Worm (Caenorhabditis elegans) whole organism, L4 larva: ENCODE data around the gene C44C10.3.

Experiments used
- F37D6.2 ChIP-seq: sonication (generic microtip); optimal IDR thresholded peaks from 2 replicates; lab custom pipeline; 2016; ENCODE audit warnings: mild to moderate bottlenecking, missing genetic modification characterization, missing compliant biosample characterization
- aha-1 ChIP-seq: fragments of 150-350 bp; peaks from one replicate; lab custom pipeline; 2014; ENCODE audit warnings: missing biosample characterization, missing genetic modification characterization
- ama-1 ChIP-seq: fragments of 150-350 bp; optimal IDR thresholded peaks from 2 replicates; lab custom pipeline; 2014; ENCODE audit warnings: inconsistent platforms, mixed read lengths
- ceh-32 ChIP-seq: sonication (generic microtip); optimal IDR thresholded peaks from 2 replicates; lab custom pipeline; 2016; ENCODE audit warnings: mild to moderate bottlenecking, missing genetic modification characterization, missing compliant biosample characterization; ENCODE audit not compliant: poor library complexity
- ceh-44 ChIP-seq: fragments of 200-800 bp; sonication (Bioruptor generic); IDR thresholded peaks from 2 replicates; pipeline ENCODE4 v1.3.6; 2022; ENCODE audit warnings: missing genetic modification reagents, missing genetic modification characterization, missing compliant biosample characterization
- ceh-62 ChIP-seq: sonication (generic microtip); optimal IDR thresholded peaks from 2 replicates; lab custom pipeline; 2017; ENCODE audit warnings: missing biosample characterization, missing genetic modification characterization
- daf-12 ChIP-seq: fragments of 150-350 bp; optimal IDR thresholded peaks from 2 replicates; lab custom pipeline; 2014; ENCODE audit warnings: missing biosample characterization, missing genetic modification reagents, missing genetic modification characterization
- daf-19 ChIP-seq: fragments of 200-800 bp; sonication (Bioruptor generic); conservative IDR thresholded peaks from 2 replicates; pipeline ENCODE4 v1.3.6; 2022; ENCODE audit warnings: missing genetic modification characterization, missing compliant biosample characterization
- dmd-6 ChIP-seq: fragments of 200-800 bp; sonication (Bioruptor generic); IDR thresholded peaks from 2 replicates; pipeline ENCODE4 v1.3.6; 2022; ENCODE audit warnings: missing genetic modification reagents, missing genetic modification characterization, missing compliant biosample characterization
- dmd-8 ChIP-seq: fragments of 200-800 bp; sonication (Bioruptor generic); IDR thresholded peaks from 2 replicates; pipeline ENCODE4 v1.3.6; 2022; ENCODE audit warnings: missing genetic modification characterization, missing compliant biosample characterization
- dmd-9 ChIP-seq: fragments of 200-800 bp; sonication (Bioruptor generic); IDR thresholded peaks from 2 replicates; pipeline ENCODE4 v1.3.6; 2022; ENCODE audit warnings: missing genetic modification reagents, missing genetic modification characterization, missing compliant biosample characterization
- dve-1 ChIP-seq: sonication (generic microtip); optimal IDR thresholded peaks from 2 replicates; lab custom pipeline; 2017; ENCODE audit warnings: antibody characterized with exemption, mild to moderate bottlenecking, missing genetic modification characterization, missing compliant biosample characterization; ENCODE audit not compliant: insufficient read depth
- egl-27 ChIP-seq: sonication (generic microtip); optimal IDR thresholded peaks from 3 replicates; lab custom pipeline; 2017; ENCODE audit warnings: missing biosample characterization, missing genetic modification reagents, missing genetic modification characterization
- fkh-10 ChIP-seq: fragments of 150-350 bp; optimal IDR thresholded peaks from 2 replicates; lab custom pipeline; 2014; ENCODE audit warnings: missing biosample characterization, missing genetic modification reagents, missing genetic modification characterization
- gei-8 ChIP-seq: fragments of 200-800 bp; sonication (Bioruptor generic); optimal IDR thresholded peaks from 2 replicates; lab custom pipeline; 2018; ENCODE audit warnings: mild to moderate bottlenecking, missing genetic modification characterization, missing compliant biosample characterization
- hmg-1.1 ChIP-seq: fragments of 200-800 bp; sonication (Bioruptor generic); IDR thresholded peaks from 2 replicates; pipeline ENCODE4 v1.3.6; 2022; ENCODE audit warnings: missing genetic modification reagents, missing genetic modification characterization, missing compliant biosample characterization
- lim-7 ChIP-seq: fragments of 200-800 bp; sonication (Bioruptor generic); IDR thresholded peaks from 2 replicates; pipeline ENCODE4 v1.3.6; 2022; ENCODE audit warnings: missing genetic modification characterization, missing compliant biosample characterization
- lin-1 ChIP-seq: fragments of 200-800 bp; sonication (Bioruptor generic); IDR thresholded peaks from 2 replicates; pipeline ENCODE4 v1.3.6; 2022; ENCODE audit warnings: missing genetic modification reagents, missing genetic modification characterization, missing compliant biosample characterization
- lin-38 ChIP-seq: fragments of 200-800 bp; sonication (Bioruptor generic); IDR thresholded peaks from 2 replicates; pipeline ENCODE4 v1.3.6; 2022; ENCODE audit warnings: missing genetic modification reagents, missing genetic modification characterization, missing compliant biosample characterization
- lin-39 ChIP-seq: fragments of 150-350 bp; optimal IDR thresholded peaks from 2 replicates; lab custom pipeline; 2014; ENCODE audit warnings: missing biosample characterization, missing genetic modification reagents, missing genetic modification characterization
- mdl-1 ChIP-seq, 2 experiments: fragments of 150-350 bp in 1 of 2; sonication (generic microtip) in 1 of 2; optimal IDR thresholded peaks; 2 replicates each; lab custom pipeline; 2014 to 2017; ENCODE audit warnings: missing biosample characterization in 2 of 2, missing genetic modification characterization in 2 of 2
- mep-1 ChIP-seq: fragments of 150-350 bp; sonication (generic microtip); optimal IDR thresholded peaks from 3 replicates; lab custom pipeline; 2014; ENCODE audit warnings: missing biosample characterization, missing genetic modification characterization
- mxl-2 ChIP-seq: fragments of 200-800 bp; sonication (Bioruptor generic); conservative IDR thresholded peaks from 2 replicates; pipeline ENCODE4 v1.3.6; 2022; ENCODE audit warnings: missing genetic modification reagents, missing genetic modification characterization, missing compliant biosample characterization
- nhr-11 ChIP-seq: fragments of 150-350 bp; optimal IDR thresholded peaks from 2 replicates; lab custom pipeline; 2014; ENCODE audit warnings: missing biosample characterization, missing genetic modification characterization
- nhr-41 ChIP-seq: fragments of 200-800 bp; sonication (Bioruptor generic); IDR thresholded peaks from 2 replicates; pipeline ENCODE4 v1.3.6; 2022; ENCODE audit warnings: missing genetic modification reagents, missing genetic modification characterization, missing compliant biosample characterization
- nhr-48 ChIP-seq: sonication (generic microtip); optimal IDR thresholded peaks from 2 replicates; lab custom pipeline; 2016; ENCODE audit warnings: mild to moderate bottlenecking, missing genetic modification characterization, missing compliant biosample characterization
- pha-4 ChIP-seq, 2 experiments: fragments of 150-350 bp in 1 of 2; fragments of 200-800 bp in 1 of 2; sonication (Bioruptor generic) in 1 of 2; IDR thresholded peaks in 1 of 2; optimal IDR thresholded peaks in 1 of 2; 2 replicates each; pipeline versions ENCODE4 v1.3.6 to Lab custom; 2014 to 2022; ENCODE audit warnings: missing genetic modification characterization in 2 of 2, missing genetic modification reagents in 2 of 2, missing biosample characterization in 1 of 2, missing compliant biosample characterization in 1 of 2
- snpc-1.2 ChIP-seq: fragments of 200-800 bp; sonication (Bioruptor generic); IDR thresholded peaks from 2 replicates; pipeline ENCODE4 v1.3.6; 2022; ENCODE audit warnings: missing genetic modification reagents, missing genetic modification characterization, missing compliant biosample characterization
- spr-1 ChIP-seq: sonication (generic microtip); optimal IDR thresholded peaks from 2 replicates; lab custom pipeline; 2016; ENCODE audit warnings: mild to moderate bottlenecking, missing genetic modification characterization, missing compliant biosample characterization
- tag-97 ChIP-seq: fragments of 200-800 bp; sonication (Bioruptor generic); IDR thresholded peaks from 2 replicates; pipeline ENCODE4 v1.3.6; 2022; ENCODE audit warnings: missing genetic modification characterization, missing compliant biosample characterization
- unc-39 ChIP-seq: sonication (generic microtip); optimal IDR thresholded peaks from 2 replicates; lab custom pipeline; 2017; ENCODE audit warnings: missing biosample characterization, missing genetic modification characterization
- unc-62 ChIP-seq, 3 experiments: fragments of 150-350 bp in 1 of 3; sonication (generic microtip); optimal IDR thresholded peaks in 2 of 3; peaks in 1 of 3; 1 replicate in 1 of 3; 2 replicates in 2 of 3; lab custom pipeline; 2014 to 2017; ENCODE audit warnings: missing biosample characterization in 3 of 3, missing genetic modification characterization in 3 of 3, missing genetic modification reagents in 3 of 3, missing genotype in 1 of 3
- vab-7 ChIP-seq: fragments of 200-800 bp; sonication (Bioruptor generic); IDR thresholded peaks from 2 replicates; pipeline ENCODE4 v1.3.6; 2022; ENCODE audit warnings: missing genetic modification reagents, missing genetic modification characterization, missing compliant biosample characterization
- zfp-2 ChIP-seq: sonication (generic microtip); optimal IDR thresholded peaks from 2 replicates; lab custom pipeline; 2016; ENCODE audit warnings: mild to moderate bottlenecking, missing genetic modification characterization, missing compliant biosample characterization
- zip-2 ChIP-seq: fragments of 150-350 bp; optimal IDR thresholded peaks from 2 replicates; lab custom pipeline; 2014; ENCODE audit warnings: missing biosample characterization, missing genetic modification characterization
- ztf-11 ChIP-seq: fragments of 150-350 bp; optimal IDR thresholded peaks from 2 replicates; lab custom pipeline; 2014; ENCODE audit warnings: missing biosample characterization, missing genetic modification characterization

Gene C44C10.3

DNA sequence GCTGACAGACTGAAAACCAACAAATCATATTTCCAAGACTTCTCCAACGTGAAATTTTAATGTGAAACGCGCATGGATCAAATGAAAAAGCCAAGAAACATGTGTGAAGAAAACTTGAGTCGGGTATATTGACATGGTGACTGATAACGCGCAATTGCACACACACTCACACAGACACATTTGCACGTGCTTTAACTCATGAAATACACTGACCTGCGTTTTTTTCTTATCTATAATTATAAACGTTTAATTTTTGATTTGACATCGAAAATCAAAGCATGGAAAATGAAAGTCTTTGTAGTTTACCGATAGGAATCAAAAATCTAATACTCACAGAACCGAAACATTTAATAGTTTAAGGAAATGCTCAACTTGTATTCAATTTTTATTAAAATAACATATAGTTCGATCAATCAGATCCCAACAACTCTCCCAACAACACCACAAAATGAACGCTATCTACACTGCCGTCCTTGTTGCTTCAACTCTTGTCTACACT lies 36.3 kb downstream of the C44C10.3 start, which contains the start of gene nspa-9 (continued):
- TF ChIP-seq gei-8 (GFP tag; lab: Kevin White, UChicago) (no peak), daf-19 (no peak), zfp-2 (tag; lab: Kevin White, UChicago) (no peak), mep-1 (tag; lab: Kevin White, UChicago) (peak; percentile 25), mxl-2 (GFP tag; lab: Robert Waterston, UW) (0 out of 2 replicates have a peak, but pooled peaks have one; percentile 10), ama-1 (lab: Kevin White, UChicago) (no peak)
- TF ChIP-seq, all 104 proteins: peak for 16

ce11 chrX:11743723-11744122 lies 41.4 kb downstream of the C44C10.3 start:
- TF ChIP-seq spr-1 (tag; lab: Kevin White, UChicago) (no peak), nhr-41 (GFP tag; lab: Robert Waterston, UW) (no peak), F37D6.2 (tag; lab: Kevin White, UChicago) (no peak), daf-12 (tag; lab: Kevin White, UChicago) (no peak), zip-2 (tag; lab: Kevin White, UChicago) (no peak)

ce11 chrX:11745821-11746485 lies 43.6 kb downstream of the C44C10.3 start, which contains the start of gene C40H5.2:
Gene C40H5.2, plus strand, starts transcription at chrX:11746076.
- TF ChIP-seq ceh-44 (GFP tag; lab: Robert Waterston, UW) (no peak), lin-1 (GFP tag; lab: Robert Waterston, UW) (no peak), lin-38 (GFP tag; lab: Robert Waterston, UW) (no peak), aha-1 (peak; percentile 24), nhr-41 (GFP tag; lab: Robert Waterston, UW) (no peak), spr-1 (tag; lab: Kevin White, UChicago) (no peak), unc-62 (GFP tag; optimal IDR thresholded peaks at IDR 0.05 in 1 of 2; lab: Kevin White, UChicago) (peak in 1 of 2 experiments; percentile 92), unc-62 (tag; optimal IDR thresholded peaks at IDR 0.05; lab: Kevin White, UChicago) (no peak), pha-4 (GFP tag; IDR thresholded peaks at IDR 0.05; lab: Robert Waterston, UW) (no peak), pha-4 (tag; optimal IDR thresholded peaks at IDR 0.05; lab: Kevin White, UChicago) (no peak), dmd-6 (GFP tag; lab: Robert Waterston, UW) (no peak), ceh-32 (tag; lab: Kevin White, UChicago) (no peak), hmg-1.1 (GFP tag; lab: Robert Waterston, UW) (no peak), fkh-10 (GFP tag; lab: Kevin White, UChicago) (peak; percentile 15)
- TF ChIP-seq, all 104 proteins: peak for 3

- TF ChIP-seq lim-7 (GFP tag; lab: Robert Waterston, UW), result no peak
- TF ChIP-seq nhr-11 (tag; lab: Kevin White, UChicago), result no peak
- no peak for TF ChIP-seq daf-12 (tag; lab: Kevin White, UChicago)
- TF ChIP-seq spr-1 (tag; lab: Kevin White, UChicago), result no peak
- peak; percentile 91 for TF ChIP-seq aha-1
- no peak for TF ChIP-seq ztf-11 (tag; lab: Kevin White, UChicago)
- no peak for TF ChIP-seq F37D6.2 (tag; lab: Kevin White, UChicago)
Measured at ce11 chrX:11752289-11752688, 50.0 kb downstream of the C44C10.3 start.

DNA sequence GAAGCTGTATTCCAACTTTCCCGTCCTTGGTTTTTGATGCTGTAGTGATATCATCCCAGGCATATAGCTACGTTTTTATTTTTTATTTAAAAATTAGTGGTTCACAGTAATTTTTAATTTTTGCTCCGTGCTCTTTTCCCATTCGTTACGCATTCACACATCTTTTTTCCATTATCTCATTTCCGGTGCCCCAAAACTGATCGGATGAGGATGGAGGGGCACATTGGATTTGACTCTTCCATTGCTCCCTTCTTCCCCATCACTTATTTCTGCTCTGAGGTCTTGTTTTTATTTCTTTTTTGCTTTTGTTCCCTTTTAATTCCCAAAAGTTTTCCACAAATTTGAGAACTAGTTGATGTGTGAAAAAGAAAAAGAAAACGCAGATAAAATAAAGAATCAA lies 50.8 kb downstream of the C44C10.3 start:
- TF ChIP-seq dmd-8 (GFP tag; lab: Robert Waterston, UW) (no peak), mdl-1 (tag; optimal IDR thresholded peaks at IDR 0.05; lab: Kevin White, UChicago) (no peak), daf-12 (tag; lab: Kevin White, UChicago) (no peak), tag-97 (GFP tag; lab: Robert Waterston, UW) (no peak), egl-27 (tag; lab: Kevin White, UChicago) (no peak), ceh-62 (no peak), dmd-9 (GFP tag; lab: Robert Waterston, UW) (no peak), ama-1 (lab: Kevin White, UChicago) (no peak), unc-39 (tag; lab: Kevin White, UChicago) (no peak), zfp-2 (tag; lab: Kevin White, UChicago) (no peak), snpc-1.2 (GFP tag; lab: Robert Waterston, UW) (no peak), dve-1 (tag; lab: Kevin White, UChicago) (no peak), vab-7 (GFP tag; lab: Robert Waterston, UW) (no peak), nhr-48 (no peak), lin-39 (tag; lab: Kevin White, UChicago) (no peak)
